Fruit fly (Drosophila melanogaster) whole organism, embryonic: ENCODE data around the gene SCCRO.

Experiments used
- CG10267 ChIP-seq: fragments of 200-800 bp; sonication (Bioruptor generic); optimal IDR thresholded peaks from 2 replicates; lab custom pipeline; 2018; ENCODE audit warnings: missing biosample characterization, mild to moderate bottlenecking, missing genetic modification characterization, moderate library complexity
- CG11085 ChIP-seq: fragments of 200-800 bp; sonication (Bioruptor generic); IDR thresholded peaks from 2 replicates; pipeline ENCODE4 v1.3.6; 2022; ENCODE audit warnings: missing biosample characterization, missing genetic modification characterization
- CG12155 ChIP-seq: fragments of 200-800 bp; sonication (Bioruptor generic); optimal IDR thresholded peaks from 3 replicates; lab custom pipeline; 2016; ENCODE audit warnings: missing biosample characterization, missing genetic modification characterization
- CG12391 ChIP-seq: fragments of 200-800 bp; sonication (Bioruptor generic); optimal IDR thresholded peaks from 3 replicates; lab custom pipeline; 2018; ENCODE audit warnings: missing biosample characterization, mild to moderate bottlenecking, missing genetic modification characterization, moderate library complexity
- CG16779 ChIP-seq: fragments of 200-800 bp; sonication (Bioruptor generic); IDR thresholded peaks from 2 replicates; pipeline ENCODE4 v1.3.6; 2022; ENCODE audit warnings: missing biosample characterization, missing genetic modification characterization
- CG16813 ChIP-seq: fragments of 200-800 bp; sonication (Bioruptor generic); IDR thresholded peaks from 3 replicates; pipeline ENCODE4 v1.3.6; 2022; ENCODE audit warnings: missing biosample characterization, missing genetic modification characterization; ENCODE audit not compliant: partially characterized antibody
- CG18262 ChIP-seq: fragments of 200-800 bp; optimal IDR thresholded peaks from 3 replicates; lab custom pipeline; 2019; ENCODE audit warnings: missing biosample characterization, mild to moderate bottlenecking, missing genetic modification characterization, moderate library complexity
- CG2889 ChIP-seq: fragments of 200-800 bp; sonication (Bioruptor generic); IDR thresholded peaks from 3 replicates; pipeline ENCODE4 v1.3.6; 2022; ENCODE audit warnings: missing biosample characterization, missing genetic modification characterization
- CG30020 ChIP-seq: fragments of 200-800 bp; optimal IDR thresholded peaks from 2 replicates; lab custom pipeline; 2019; ENCODE audit warnings: missing biosample characterization, mild to moderate bottlenecking, missing genetic modification characterization, moderate library complexity
- CG31441 ChIP-seq: fragments of 200-800 bp; sonication (Bioruptor generic); IDR thresholded peaks from 2 replicates; pipeline ENCODE4 v1.3.6; 2022; ENCODE audit warnings: missing biosample characterization, missing genetic modification characterization
- CG34224 ChIP-seq: fragments of 200-800 bp; sonication (Bioruptor generic); IDR thresholded peaks from 3 replicates; pipeline ENCODE4 v1.3.6; 2022; ENCODE audit warnings: missing biosample characterization, missing genetic modification characterization; ENCODE audit not compliant: partially characterized antibody
- CG42726 ChIP-seq: fragments of 200-800 bp; sonication (Bioruptor generic); IDR thresholded peaks from 2 replicates; pipeline ENCODE4 v1.3.6; 2022; ENCODE audit warnings: missing biosample characterization, missing genetic modification characterization; ENCODE audit not compliant: partially characterized antibody
- CG4282 ChIP-seq: fragments of 200-800 bp; sonication (Bioruptor generic); optimal IDR thresholded peaks from 2 replicates; lab custom pipeline; 2016; ENCODE audit warnings: missing biosample characterization, missing genetic modification characterization
- CG4404 ChIP-seq: fragments of 200-800 bp; sonication (Bioruptor generic); IDR thresholded peaks from 2 replicates; pipeline ENCODE4 v1.3.6; 2022; ENCODE audit warnings: missing biosample characterization, missing genetic modification characterization
- CG8281 ChIP-seq: fragments of 200-800 bp; sonication (Bioruptor generic); optimal IDR thresholded peaks from 2 replicates; lab custom pipeline; 2018; ENCODE audit warnings: missing biosample characterization, mild to moderate bottlenecking, missing genetic modification characterization, moderate library complexity
- CG8388 ChIP-seq: fragments of 200-800 bp; sonication (Bioruptor generic); optimal IDR thresholded peaks from 2 replicates; lab custom pipeline; 2019; ENCODE audit warnings: missing biosample characterization, mild to moderate bottlenecking, missing genetic modification characterization, moderate library complexity
- CG8924 ChIP-seq: fragments of 200-800 bp; optimal IDR thresholded peaks from 3 replicates; lab custom pipeline; 2019; ENCODE audit warnings: missing biosample characterization, mild to moderate bottlenecking, missing genetic modification characterization, moderate library complexity
- D19A ChIP-seq: fragments of 200-800 bp; optimal IDR thresholded peaks from 3 replicates; lab custom pipeline; 2019; ENCODE audit warnings: missing biosample characterization, mild to moderate bottlenecking, missing genetic modification characterization, moderate library complexity
- Doc3 ChIP-seq: fragments of 200-800 bp; sonication (Bioruptor generic); IDR thresholded peaks from 3 replicates; pipeline ENCODE4 v1.3.6; 2022; ENCODE audit warnings: missing biosample characterization, missing genetic modification characterization; ENCODE audit not compliant: partially characterized antibody
- ERR ChIP-seq: fragments of 200-800 bp; sonication (Bioruptor generic); optimal IDR thresholded peaks from 2 replicates; lab custom pipeline; 2016; ENCODE audit warnings: missing biosample characterization, missing genetic modification characterization
- Fer1 ChIP-seq: fragments of 200-800 bp; sonication (Bioruptor generic); optimal IDR thresholded peaks from 2 replicates; lab custom pipeline; 2017; ENCODE audit warnings: missing biosample characterization, mild to moderate bottlenecking, missing genetic modification characterization
- Fer2 ChIP-seq: fragments of 200-800 bp; sonication (Bioruptor generic); optimal IDR thresholded peaks from 2 replicates; lab custom pipeline; 2018; ENCODE audit warnings: missing biosample characterization, mild to moderate bottlenecking, missing genetic modification characterization, moderate library complexity
- Hand ChIP-seq: fragments of 200-800 bp; sonication (Bioruptor generic); optimal IDR thresholded peaks from 2 replicates; lab custom pipeline; 2017; ENCODE audit warnings: mild to moderate bottlenecking, missing biosample characterization, missing genetic modification reagents, missing genetic modification characterization
- Hsf ChIP-seq: fragments of 200-800 bp; sonication (Bioruptor generic); optimal IDR thresholded peaks from 3 replicates; lab custom pipeline; 2016; ENCODE audit warnings: missing biosample characterization, missing genetic modification characterization
- Lim3 ChIP-seq: fragments of 200-800 bp; sonication (Bioruptor generic); IDR thresholded peaks from 2 replicates; pipeline ENCODE4 v1.3.6; 2022; ENCODE audit warnings: missing biosample characterization, missing genetic modification characterization
- MBD-R2 ChIP-seq: fragments of 200-800 bp; sonication (Bioruptor generic); IDR thresholded peaks from 2 replicates; pipeline ENCODE4 v1.3.6; 2022; ENCODE audit warnings: missing biosample characterization, missing genetic modification characterization
- Oaz ChIP-seq: fragments of 200-800 bp; sonication (Bioruptor generic); IDR thresholded peaks from 2 replicates; pipeline ENCODE4 v1.3.6; 2022; ENCODE audit warnings: missing biosample characterization, missing genetic modification characterization
- Opbp ChIP-seq: fragments of 200-800 bp; sonication (Bioruptor generic); IDR thresholded peaks from 3 replicates; pipeline ENCODE4 v1.3.6; 2022; ENCODE audit warnings: missing biosample characterization, missing genetic modification characterization; ENCODE audit not compliant: partially characterized antibody
- aop ChIP-seq: fragments of 200-800 bp; sonication (Bioruptor generic); IDR thresholded peaks from 2 replicates; pipeline ENCODE4 v1.3.6; 2022; ENCODE audit warnings: missing biosample characterization, missing genetic modification characterization
- ap ChIP-seq: fragments of 200-800 bp; sonication (Bioruptor generic); IDR thresholded peaks from 2 replicates; pipeline ENCODE4 v1.3.6; 2022; ENCODE audit warnings: missing biosample characterization, missing genetic modification characterization
- ash1 ChIP-seq: fragments of 200-800 bp; sonication (Bioruptor generic); optimal IDR thresholded peaks from 2 replicates; lab custom pipeline; 2018; ENCODE audit warnings: missing biosample characterization, mild to moderate bottlenecking, missing genetic modification characterization
- dm ChIP-seq: fragments of 200-800 bp; sonication (Bioruptor generic); optimal IDR thresholded peaks from 3 replicates; lab custom pipeline; 2016; ENCODE audit warnings: missing biosample characterization, missing genetic modification characterization
- fd102C ChIP-seq: fragments of 200-800 bp; sonication (Bioruptor generic); optimal IDR thresholded peaks from 2 replicates; lab custom pipeline; 2018; ENCODE audit warnings: missing biosample characterization, mild to moderate bottlenecking, missing genetic modification characterization, moderate library complexity
- gcm2 ChIP-seq: fragments of 200-800 bp; sonication (Bioruptor generic); optimal IDR thresholded peaks from 2 replicates; lab custom pipeline; 2016; ENCODE audit warnings: missing biosample characterization, missing genetic modification characterization
- gfzf ChIP-seq: fragments of 200-800 bp; sonication (Bioruptor generic); optimal IDR thresholded peaks from 2 replicates; lab custom pipeline; 2016; ENCODE audit warnings: missing biosample characterization, mild to moderate bottlenecking, missing genetic modification characterization, moderate library complexity
- kay ChIP-seq: fragments of 200-800 bp; sonication (Bioruptor generic); optimal IDR thresholded peaks from 2 replicates; lab custom pipeline; 2016; ENCODE audit warnings: missing biosample characterization, missing genetic modification characterization
- knrl ChIP-seq: fragments of 200-800 bp; sonication (Bioruptor generic); IDR thresholded peaks from 3 replicates; pipeline ENCODE4 v1.3.6; 2022; ENCODE audit warnings: missing biosample characterization, missing genetic modification characterization; ENCODE audit not compliant: partially characterized antibody
- lbe ChIP-seq: fragments of 200-800 bp; sonication (Bioruptor generic); optimal IDR thresholded peaks from 2 replicates; lab custom pipeline; 2016; ENCODE audit warnings: missing biosample characterization, mild to moderate bottlenecking, missing genetic modification characterization
- nau ChIP-seq: fragments of 200-800 bp; sonication (Bioruptor generic); optimal IDR thresholded peaks from 3 replicates; lab custom pipeline; 2017; ENCODE audit warnings: missing biosample characterization, mild to moderate bottlenecking, missing genetic modification characterization, missing genetic modification reagents
- nerfin-2 ChIP-seq: fragments of 200-800 bp; sonication (Bioruptor generic); IDR thresholded peaks from 2 replicates; pipeline ENCODE4 v1.3.6; 2022; ENCODE audit warnings: missing biosample characterization, missing genetic modification characterization; ENCODE audit not compliant: partially characterized antibody
- pita ChIP-seq: fragments of 200-800 bp; sonication (Bioruptor generic); optimal IDR thresholded peaks from 2 replicates; lab custom pipeline; 2017; ENCODE audit warnings: missing biosample characterization, mild to moderate bottlenecking, missing genetic modification characterization
- pum ChIP-seq: fragments of 200-800 bp; sonication (Bioruptor generic); optimal IDR thresholded peaks from 2 replicates; lab custom pipeline; 2016; ENCODE audit warnings: missing biosample characterization, missing genetic modification characterization
- pzg ChIP-seq: fragments of 200-800 bp; sonication (Bioruptor generic); optimal IDR thresholded peaks from 3 replicates; lab custom pipeline; 2018; ENCODE audit warnings: missing biosample characterization, mild to moderate bottlenecking, missing genetic modification characterization, moderate library complexity
- repo ChIP-seq: fragments of 200-800 bp; sonication (Bioruptor generic); optimal IDR thresholded peaks from 2 replicates; lab custom pipeline; 2016; ENCODE audit warnings: missing biosample characterization, missing genetic modification characterization
- sc ChIP-seq, 3 experiments: fragments of >200 bp in 2 of 3; fragments of 200-800 bp in 1 of 3; sonication (Bioruptor generic) in 1 of 3; optimal IDR thresholded peaks; 2 replicates in 2 of 3; 3 replicates in 1 of 3; lab custom pipeline; 2017; ENCODE audit warnings: mild to moderate bottlenecking in 1 of 3, missing biosample characterization in 1 of 3, missing genetic modification characterization in 1 of 3, missing genetic modification reagents in 1 of 3
- seq ChIP-seq: fragments of 200-800 bp; sonication (Bioruptor generic); IDR thresholded peaks from 2 replicates; pipeline ENCODE4 v1.3.6; 2022; ENCODE audit warnings: missing biosample characterization, missing genetic modification characterization
- tap ChIP-seq: fragments of 200-800 bp; optimal IDR thresholded peaks from 3 replicates; lab custom pipeline; 2019; ENCODE audit warnings: missing biosample characterization, mild to moderate bottlenecking, missing genetic modification characterization, moderate library complexity
- tup ChIP-seq: fragments of 200-800 bp; sonication (Bioruptor generic); optimal IDR thresholded peaks from 2 replicates; lab custom pipeline; 2016; ENCODE audit warnings: missing biosample characterization, mild to moderate bottlenecking, missing genetic modification characterization, moderate library complexity
- wdn ChIP-seq: fragments of 200-800 bp; sonication (Bioruptor generic); IDR thresholded peaks from 2 replicates; pipeline ENCODE4 v1.3.6; 2022; ENCODE audit warnings: missing biosample characterization, missing genetic modification characterization

The SCCRO gene

DNA sequence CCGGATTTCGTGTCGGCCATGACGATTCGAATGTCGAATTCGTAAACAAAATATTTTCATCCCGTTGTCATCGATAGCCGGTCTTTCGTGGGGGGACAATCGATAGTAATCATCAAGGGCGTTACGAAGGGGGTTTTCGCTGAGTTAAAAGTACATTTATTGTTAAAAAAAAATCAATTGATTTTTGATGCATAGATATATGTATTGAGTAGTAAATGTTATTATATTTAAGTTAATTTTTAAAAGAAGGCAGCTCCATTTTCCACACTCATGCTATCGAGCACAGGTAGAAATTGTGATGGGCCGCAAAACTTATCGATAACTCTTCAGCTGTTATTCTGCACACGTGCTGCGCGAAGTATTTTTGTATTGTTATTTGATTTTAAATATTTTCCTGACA, 17.3 kb downstream of the SCCRO start, which contains the start of the genes mrn and CG12301 (continued):
- TF ChIP-seq CG8281 (tag; lab: Kevin White, UChicago) (no peak), pum (GFP tag; lab: Kevin White, UChicago) (peak; percentile 48), kay (GFP tag; lab: Kevin White, UChicago) (peak; percentile 76), nau (GFP tag; lab: Kevin White, UChicago) (no peak), ap (GFP tag; lab: Robert Waterston, UW) (peak; percentile 68), CG12155 (peak; percentile 82), ash1 (no peak), Hand (GFP tag; lab: Kevin White, UChicago) (no peak), CG2889 (GFP tag; lab: Robert Waterston, UW) (peak; percentile 50; the same call in 1 of the 3 replicates), tap (tag; lab: Kevin White, UChicago) (no peak), CG4282 (GFP tag; lab: Kevin White, UChicago) (no peak), knrl (peak; percentile 95), Fer1 (GFP tag; lab: Kevin White, UChicago) (peak; percentile 76)

- TF ChIP-seq wdn (GFP tag; lab: Robert Waterston, UW) = no peak
- no peak for TF ChIP-seq Hsf (GFP tag; lab: Kevin White, UChicago)
- no peak for TF ChIP-seq CG4404
- TF ChIP-seq CG18262 (tag; lab: Kevin White, UChicago) = no peak
- no peak for TF ChIP-seq CG11085 (GFP tag; lab: Robert Waterston, UW)
- no peak for TF ChIP-seq sc (optimal IDR thresholded peaks at IDR 0.05; lab: Kevin White, UChicago)
- TF ChIP-seq sc (GFP tag; optimal IDR thresholded peaks at IDR 0.05; lab: Kevin White, UChicago) = no peak
- 0 out of 3 replicates have a peak, but pooled peaks have one; percentile 20 for TF ChIP-seq CG34224
- TF ChIP-seq Oaz (GFP tag; lab: Robert Waterston, UW) = no peak
- peak; percentile 34 for TF ChIP-seq dm (GFP tag; lab: Kevin White, UChicago)
- no peak for TF ChIP-seq CG12391 (tag; lab: Kevin White, UChicago)
- peak; percentile 66 for TF ChIP-seq pzg (GFP tag; lab: Kevin White, UChicago)
- peak; percentile 71 for TF ChIP-seq MBD-R2
- 0 out of 3 replicates have a peak, but pooled peaks have one; percentile 17 for TF ChIP-seq CG16813 (GFP tag; lab: Robert Waterston, UW)
- TF ChIP-seq pita (GFP tag; lab: Kevin White, UChicago) = no peak
- TF ChIP-seq lbe = no peak
- no peak for TF ChIP-seq Fer1 (GFP tag; lab: Kevin White, UChicago)
- no peak for TF ChIP-seq Lim3 (GFP tag; lab: Robert Waterston, UW)
- no peak for TF ChIP-seq CG31441 (GFP tag; lab: Robert Waterston, UW)
- TF ChIP-seq CG8924 (tag; lab: Kevin White, UChicago) = no peak
- TF ChIP-seq repo = no peak
- no peak for TF ChIP-seq aop (GFP tag; lab: Robert Waterston, UW)
- TF ChIP-seq D19A (tag; lab: Kevin White, UChicago) = no peak
- no peak for TF ChIP-seq CG8388
- TF ChIP-seq gfzf (GFP tag; lab: Kevin White, UChicago) = peak; percentile 80
- 0 out of 3 replicates have a peak, but pooled peaks have one; percentile 33 for TF ChIP-seq Doc3 (GFP tag; lab: Robert Waterston, UW)
- 0 out of 3 replicates have a peak, but pooled peaks have one; percentile 4 for TF ChIP-seq Opbp (GFP tag; lab: Robert Waterston, UW)
- no peak for TF ChIP-seq Fer2 (tag; lab: Kevin White, UChicago)
- TF ChIP-seq fd102C (GFP tag; lab: Kevin White, UChicago) = no peak
- no peak for TF ChIP-seq CG42726 (GFP tag; lab: Robert Waterston, UW)
- no peak for TF ChIP-seq seq (GFP tag; lab: Robert Waterston, UW)
- peak; percentile 21 for TF ChIP-seq CG30020 (tag; lab: Kevin White, UChicago)
- no peak for TF ChIP-seq nerfin-2 (GFP tag; lab: Robert Waterston, UW)
- peak; percentile 18 for TF ChIP-seq CG10267 (tag; lab: Kevin White, UChicago)
- no peak for TF ChIP-seq tup (GFP tag; lab: Kevin White, UChicago)
- TF ChIP-seq ERR (GFP tag; lab: Kevin White, UChicago) = no peak
- no peak for TF ChIP-seq gcm2 (GFP tag; lab: Kevin White, UChicago)
- TF ChIP-seq CG16779 (GFP tag; lab: Robert Waterston, UW) = 0 out of 2 replicates have a peak, but pooled peaks have one; percentile 29
These were observed 20.3 kb downstream of the SCCRO start, which contains the start of gene AIMP2 for dm6 chr3L:15583504-15583903. TSS of gene AIMP2 (plus strand) at chr3L:15583638.
